Fruit fly (Drosophila melanogaster): ENCODE results near the gene scrib.

- no peak for TF ChIP-seq CTCF (optimal IDR thresholded peaks at IDR 0.05)
- no peak for TF ChIP-seq CG8478 (optimal IDR thresholded peaks at IDR 0.05)
Observed at dm6 chr3R:26555642-26556278, 19.6 kb downstream of the scrib start.
